Worm (Caenorhabditis elegans) whole organism, young adult: ENCODE measurements around the gene nhr-124.

Experiments used
- B0261.1 ChIP-seq: sonication (generic microtip); optimal IDR thresholded peaks from 2 replicates; lab custom pipeline; 2016; ENCODE audit warnings: mild to moderate bottlenecking, missing genetic modification characterization, moderate library complexity, missing compliant biosample characterization
- ets-4 ChIP-seq: fragments of 200-800 bp; sonication (Bioruptor generic); optimal IDR thresholded peaks from 2 replicates; lab custom pipeline; 2018; ENCODE audit warnings: mild to moderate bottlenecking, missing genetic modification characterization, missing compliant biosample characterization
- hsf-1 ChIP-seq: fragments of 200-800 bp; sonication (Bioruptor generic); IDR thresholded peaks from 2 replicates; pipeline ENCODE4 v1.3.6; 2022; ENCODE audit warnings: missing genetic modification reagents, missing genetic modification characterization, missing compliant biosample characterization
- mel-28 ChIP-seq: sonication (generic microtip); optimal IDR thresholded peaks from 2 replicates; lab custom pipeline; 2016; ENCODE audit warnings: borderline replicate concordance, mild to moderate bottlenecking, missing genetic modification characterization, missing compliant biosample characterization
- nfya-1 ChIP-seq: sonication (generic microtip); optimal IDR thresholded peaks from 2 replicates; lab custom pipeline; 2017; ENCODE audit warnings: antibody characterized with exemption, missing compliant biosample characterization, missing genetic modification characterization, borderline replicate concordance; ENCODE audit not compliant: insufficient read depth
- sea-2 ChIP-seq: fragments of 200-800 bp; sonication (Bioruptor generic); IDR thresholded peaks from 2 replicates; pipeline ENCODE4 v1.3.6; 2022; ENCODE audit warnings: missing genetic modification characterization, missing compliant biosample characterization
- ztf-3 ChIP-seq: fragments of 200-800 bp; sonication (Bioruptor generic); optimal IDR thresholded peaks from 2 replicates; lab custom pipeline; 2018; ENCODE audit warnings: mild to moderate bottlenecking, missing genetic modification characterization, missing compliant biosample characterization

ce11 chrV:3896018-3896417, 10.0 kb upstream of the nhr-124 start:
- TF ChIP-seq B0261.1 (tag; lab: Kevin White, UChicago) (no peak), mel-28 (tag; lab: Kevin White, UChicago) (no peak), nfya-1 (tag; lab: Kevin White, UChicago) (no peak), sea-2 (GFP tag; lab: Robert Waterston, UW) (no peak), ets-4 (GFP tag; lab: Kevin White, UChicago) (no peak), ztf-3 (GFP tag; lab: Kevin White, UChicago) (no peak), hsf-1 (GFP tag; lab: Robert Waterston, UW) (no peak)
